Fruit fly (Drosophila melanogaster) whole organism, embryonic: ENCODE data around the gene sxe2.

Experiments
- Bgb ChIP-seq: fragments of 200-800 bp; sonication (Bioruptor generic); IDR thresholded peaks from 2 replicates; pipeline ENCODE4 v1.3.6; 2022; ENCODE audit warnings: missing biosample characterization, missing genetic modification characterization; ENCODE audit not compliant: partially characterized antibody
- BtbVII ChIP-seq: fragments of 200-800 bp; sonication (Bioruptor generic); optimal IDR thresholded peaks from 3 replicates; lab custom pipeline; 2017; ENCODE audit warnings: missing biosample characterization, mild to moderate bottlenecking, missing genetic modification characterization
- CG11085 ChIP-seq: fragments of 200-800 bp; sonication (Bioruptor generic); IDR thresholded peaks from 2 replicates; pipeline ENCODE4 v1.3.6; 2022; ENCODE audit warnings: missing biosample characterization, missing genetic modification characterization
- CG11456 ChIP-seq: fragments of 200-800 bp; sonication (Bioruptor generic); IDR thresholded peaks from 3 replicates; pipeline ENCODE4 v1.3.6; 2022; ENCODE audit warnings: missing biosample characterization, missing genetic modification characterization
- CG11723 ChIP-seq: fragments of 200-800 bp; sonication (Bioruptor generic); optimal IDR thresholded peaks from 2 replicates; lab custom pipeline; 2017; ENCODE audit warnings: missing biosample characterization, mild to moderate bottlenecking, missing genetic modification characterization
- CG1233 ChIP-seq: fragments of 200-800 bp; sonication (Bioruptor generic); optimal IDR thresholded peaks from 4 replicates; lab custom pipeline; 2018; ENCODE audit warnings: missing biosample characterization, mild to moderate bottlenecking, missing genetic modification characterization
- CG16813 ChIP-seq: fragments of 200-800 bp; sonication (Bioruptor generic); IDR thresholded peaks from 3 replicates; pipeline ENCODE4 v1.3.6; 2022; ENCODE audit warnings: missing biosample characterization, missing genetic modification characterization; ENCODE audit not compliant: partially characterized antibody
- CG16815 ChIP-seq: fragments of 200-800 bp; sonication (Bioruptor generic); optimal IDR thresholded peaks from 3 replicates; lab custom pipeline; 2017; ENCODE audit warnings: missing biosample characterization, mild to moderate bottlenecking, missing genetic modification characterization
- CG2199 ChIP-seq: fragments of 200-800 bp; sonication (Bioruptor generic); IDR thresholded peaks from 3 replicates; pipeline ENCODE4 v1.3.6; 2022; ENCODE audit warnings: missing biosample characterization, missing genetic modification characterization
- CG3065 ChIP-seq: fragments of 200-800 bp; sonication (Bioruptor generic); optimal IDR thresholded peaks from 2 replicates; lab custom pipeline; 2016; ENCODE audit warnings: missing biosample characterization, missing genetic modification characterization
- CG34422 ChIP-seq: fragments of 200-800 bp; sonication (Bioruptor generic); IDR thresholded peaks from 3 replicates; pipeline ENCODE4 v1.3.6; 2022; ENCODE audit warnings: missing biosample characterization, missing genetic modification characterization
- CG3995 ChIP-seq: fragments of 200-800 bp; sonication (Bioruptor generic); optimal IDR thresholded peaks from 3 replicates; lab custom pipeline; 2016; ENCODE audit warnings: missing biosample characterization, missing genetic modification characterization
- CG4360 ChIP-seq: fragments of 200-800 bp; sonication (Bioruptor generic); IDR thresholded peaks from 2 replicates; pipeline ENCODE4 v1.3.6; 2022; ENCODE audit warnings: missing biosample characterization, missing genetic modification characterization
- CG6254 ChIP-seq: fragments of 200-800 bp; sonication (Bioruptor generic); optimal IDR thresholded peaks from 3 replicates; lab custom pipeline; 2017; ENCODE audit warnings: mild to moderate bottlenecking, missing biosample characterization, missing genetic modification reagents, missing genetic modification characterization
- CG7928 ChIP-seq: fragments of 200-800 bp; sonication (Bioruptor generic); optimal IDR thresholded peaks from 2 replicates; lab custom pipeline; 2017; ENCODE audit warnings: missing biosample characterization, mild to moderate bottlenecking, missing genetic modification characterization
- CG8924 ChIP-seq: fragments of 200-800 bp; optimal IDR thresholded peaks from 3 replicates; lab custom pipeline; 2019; ENCODE audit warnings: missing biosample characterization, mild to moderate bottlenecking, missing genetic modification characterization, moderate library complexity
- CG9609 ChIP-seq: fragments of 200-800 bp; sonication (Bioruptor generic); optimal IDR thresholded peaks from 3 replicates; lab custom pipeline; 2016; ENCODE audit warnings: missing biosample characterization, missing genetic modification characterization
- Camta ChIP-seq: fragments of 200-800 bp; sonication (Bioruptor generic); optimal IDR thresholded peaks from 2 replicates; lab custom pipeline; 2016; ENCODE audit warnings: missing biosample characterization, missing genetic modification characterization
- D ChIP-seq, 2 experiments: fragments of 200-800 bp in 1 of 2; fragments of >200 bp in 1 of 2; sonication (Bioruptor generic) in 1 of 2; optimal IDR thresholded peaks; 2 replicates in 1 of 2; 3 replicates in 1 of 2; lab custom pipeline; 2017; ENCODE audit warnings: mild to moderate bottlenecking in 1 of 2, missing biosample characterization in 1 of 2, missing genetic modification characterization in 1 of 2, missing genetic modification reagents in 1 of 2
- Deaf1 ChIP-seq: fragments of 200-800 bp; optimal IDR thresholded peaks from 3 replicates; lab custom pipeline; 2019; ENCODE audit warnings: missing biosample characterization, mild to moderate bottlenecking, missing genetic modification characterization, moderate library complexity
- Drgx ChIP-seq: fragments of 200-800 bp; sonication (Bioruptor generic); IDR thresholded peaks from 2 replicates; pipeline ENCODE4 v1.3.6; 2022; ENCODE audit warnings: missing biosample characterization, missing genetic modification characterization
- E2f2 ChIP-seq: fragments of 200-800 bp; sonication (Bioruptor generic); IDR thresholded peaks from 2 replicates; pipeline ENCODE4 v1.3.6; 2022; ENCODE audit warnings: missing biosample characterization, missing genetic modification characterization
- Ets65A ChIP-seq: fragments of 200-800 bp; sonication (Bioruptor generic); peaks from one replicate; lab custom pipeline; 2016; ENCODE audit warnings: missing biosample characterization, missing genetic modification characterization
- H2.0 ChIP-seq: fragments of 200-800 bp; sonication (Bioruptor generic); IDR thresholded peaks from 2 replicates; pipeline ENCODE4 v1.3.6; 2022; ENCODE audit warnings: missing biosample characterization, missing genetic modification characterization
- Hmx ChIP-seq: fragments of 200-800 bp; sonication (Bioruptor generic); optimal IDR thresholded peaks from 2 replicates; lab custom pipeline; 2016; ENCODE audit warnings: missing biosample characterization, missing genetic modification characterization
- Hr39 ChIP-seq: fragments of >200 bp; optimal IDR thresholded peaks from 2 replicates; lab custom pipeline; 2017
- Hr78 ChIP-seq, 2 experiments: fragments of 200-800 bp in 1 of 2; fragments of >200 bp in 1 of 2; sonication (Bioruptor generic) in 1 of 2; optimal IDR thresholded peaks; 2 replicates each; lab custom pipeline; 2017 to 2019; ENCODE audit warnings: missing biosample characterization in 2 of 2, missing genetic modification characterization in 2 of 2, mild to moderate bottlenecking in 1 of 2, moderate library complexity in 1 of 2
- Med ChIP-seq: fragments of 200-800 bp; sonication (Bioruptor generic); peaks from one replicate; lab custom pipeline; 2016; ENCODE audit warnings: missing biosample characterization, missing genetic modification characterization, mild to moderate bottlenecking, inconsistent platforms, moderate library complexity
- NFAT ChIP-seq: fragments of 200-800 bp; sonication (Bioruptor generic); IDR thresholded peaks from 2 replicates; pipeline ENCODE4 v1.3.6; 2022; ENCODE audit warnings: missing biosample characterization, missing genetic modification characterization
- Optix ChIP-seq: fragments of 200-800 bp; sonication (Bioruptor generic); IDR thresholded peaks from 3 replicates; pipeline ENCODE4 v1.3.6; 2022; ENCODE audit warnings: missing biosample characterization, missing genetic modification characterization
- TFAM ChIP-seq: fragments of 200-800 bp; sonication (Bioruptor generic); optimal IDR thresholded peaks from 2 replicates; lab custom pipeline; 2017; ENCODE audit warnings: missing biosample characterization, missing genetic modification characterization, inconsistent platforms
- abd-A ChIP-seq: fragments of 200-800 bp; sonication (Bioruptor generic); optimal IDR thresholded peaks from 3 replicates; lab custom pipeline; 2019; ENCODE audit warnings: missing biosample characterization, mild to moderate bottlenecking, missing genetic modification characterization, moderate library complexity
- amos ChIP-seq: fragments of 200-800 bp; sonication (Bioruptor generic); IDR thresholded peaks from 2 replicates; pipeline ENCODE4 v1.3.6; 2022; ENCODE audit warnings: missing biosample characterization, missing genetic modification characterization; ENCODE audit not compliant: partially characterized antibody
- ato ChIP-seq: fragments of 200-800 bp; sonication (Bioruptor generic); IDR thresholded peaks from 2 replicates; pipeline ENCODE4 v1.3.6; 2022; ENCODE audit warnings: missing biosample characterization, missing genetic modification characterization; ENCODE audit not compliant: partially characterized antibody
- bowl ChIP-seq: fragments of 200-800 bp; sonication (Bioruptor generic); IDR thresholded peaks from 2 replicates; pipeline ENCODE4 v1.3.6; 2022; ENCODE audit warnings: missing biosample characterization, missing genetic modification characterization
- chinmo ChIP-seq: fragments of 200-800 bp; sonication (Bioruptor generic); IDR thresholded peaks from 4 replicates; pipeline ENCODE4 v1.3.6; 2022; ENCODE audit warnings: missing biosample characterization, missing genetic modification characterization; ENCODE audit not compliant: partially characterized antibody
- crc ChIP-seq: fragments of 200-800 bp; sonication (Bioruptor generic); optimal IDR thresholded peaks from 2 replicates; lab custom pipeline; 2016; ENCODE audit warnings: missing biosample characterization, missing genetic modification characterization
- danr ChIP-seq: fragments of 200-800 bp; sonication (Bioruptor generic); IDR thresholded peaks from 2 replicates; pipeline ENCODE4 v1.3.6; 2022; ENCODE audit warnings: missing biosample characterization, missing genetic modification characterization
- gem ChIP-seq: fragments of 200-800 bp; sonication (Bioruptor generic); optimal IDR thresholded peaks from 2 replicates; lab custom pipeline; 2019; ENCODE audit warnings: missing biosample characterization, mild to moderate bottlenecking, missing genetic modification characterization, moderate library complexity
- gsb ChIP-seq: fragments of 200-800 bp; sonication (Bioruptor generic); IDR thresholded peaks from 2 replicates; pipeline ENCODE4 v1.3.6; 2022; ENCODE audit warnings: missing biosample characterization, missing genetic modification characterization
- kah ChIP-seq: fragments of 200-800 bp; sonication (Bioruptor generic); optimal IDR thresholded peaks from 2 replicates; lab custom pipeline; 2018; ENCODE audit warnings: missing biosample characterization, mild to moderate bottlenecking, missing genetic modification characterization
- knrl ChIP-seq: fragments of 200-800 bp; sonication (Bioruptor generic); IDR thresholded peaks from 3 replicates; pipeline ENCODE4 v1.3.6; 2022; ENCODE audit warnings: missing biosample characterization, missing genetic modification characterization; ENCODE audit not compliant: partially characterized antibody
- lbe ChIP-seq: fragments of 200-800 bp; sonication (Bioruptor generic); optimal IDR thresholded peaks from 2 replicates; lab custom pipeline; 2016; ENCODE audit warnings: missing biosample characterization, mild to moderate bottlenecking, missing genetic modification characterization
- rib ChIP-seq: fragments of 200-800 bp; sonication (Bioruptor generic); IDR thresholded peaks from 2 replicates; pipeline ENCODE4 v1.3.6; 2022; ENCODE audit warnings: missing biosample characterization, missing genetic modification characterization
- ro ChIP-seq: fragments of 200-800 bp; sonication (Bioruptor generic); IDR thresholded peaks from 2 replicates; pipeline ENCODE4 v1.3.6; 2022; ENCODE audit warnings: missing biosample characterization, missing genetic modification characterization
- ssp ChIP-seq: fragments of 200-800 bp; sonication (Bioruptor generic); IDR thresholded peaks from 2 replicates; pipeline ENCODE4 v1.3.6; 2022; ENCODE audit warnings: missing biosample characterization, missing genetic modification characterization
- stwl ChIP-seq: fragments of 200-800 bp; sonication (Bioruptor generic); optimal IDR thresholded peaks from 3 replicates; lab custom pipeline; 2018; ENCODE audit warnings: missing biosample characterization, mild to moderate bottlenecking, missing genetic modification characterization, moderate library complexity
- twi ChIP-seq: fragments of 200-800 bp; optimal IDR thresholded peaks from 2 replicates; lab custom pipeline; 2019; ENCODE audit warnings: missing biosample characterization, mild to moderate bottlenecking, missing genetic modification characterization, moderate library complexity
- vvl ChIP-seq: fragments of 200-800 bp; sonication (Bioruptor generic); IDR thresholded peaks from 2 replicates; pipeline ENCODE4 v1.3.6; 2022; ENCODE audit warnings: missing biosample characterization, missing genetic modification characterization
- yki ChIP-seq: fragments of >200 bp; optimal IDR thresholded peaks from 3 replicates; lab custom pipeline; 2018

Gene sxe2

DNA sequence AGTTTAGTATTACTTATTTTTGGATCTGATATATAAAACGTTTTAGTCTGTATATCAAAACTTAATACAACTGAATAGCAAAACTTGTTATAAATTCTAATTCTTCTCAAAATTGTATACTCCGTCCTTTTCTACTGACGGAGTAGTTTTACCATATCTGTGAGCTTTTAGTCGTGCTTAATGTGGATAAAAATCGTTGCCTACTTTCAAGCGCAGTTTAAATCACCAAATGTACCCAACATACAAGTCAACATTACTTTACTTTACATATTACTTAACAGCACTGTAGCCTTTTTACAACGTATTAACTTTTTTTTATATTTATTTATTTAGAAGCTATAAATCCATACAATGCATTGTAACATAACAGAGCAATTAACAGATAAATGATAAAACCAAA, 42.8 kb upstream of the sxe2 start (continued):
- TF ChIP-seq CG4360 (GFP tag; lab: Robert Waterston, UW) (no peak), CG8924 (tag; lab: Kevin White, UChicago) (no peak), lbe (GFP tag; lab: Kevin White, UChicago) (no peak), chinmo (GFP tag; lab: Robert Waterston, UW) (0 out of 4 replicates have a peak, but pooled peaks have one; percentile 19), Bgb (GFP tag; lab: Robert Waterston, UW) (peak; percentile 52), stwl (tag; lab: Kevin White, UChicago) (no peak), TFAM (GFP tag; lab: Kevin White, UChicago) (no peak), D (optimal IDR thresholded peaks at IDR 0.05; lab: Kevin White, UChicago) (no peak), D (GFP tag; optimal IDR thresholded peaks at IDR 0.05; lab: Kevin White, UChicago) (no peak), CG2199 (GFP tag; lab: Robert Waterston, UW) (peak; percentile 93), Hr39 (lab: Kevin White, UChicago) (no peak), CG3065 (no peak), ssp (GFP tag; lab: Robert Waterston, UW) (no peak), Camta (GFP tag; lab: Kevin White, UChicago) (no peak), Hmx (GFP tag; lab: Kevin White, UChicago) (no peak), ro (GFP tag; lab: Robert Waterston, UW) (no peak), gem (tag; lab: Kevin White, UChicago) (no peak), Med (GFP tag; lab: Kevin White, UChicago) (no peak), amos (peak; percentile 61), CG3995 (GFP tag; lab: Kevin White, UChicago) (no peak), CG16815 (no peak), vvl (GFP tag; lab: Robert Waterston, UW) (peak; percentile 29), crc (no peak), NFAT (GFP tag; lab: Robert Waterston, UW) (no peak), twi (tag; lab: Kevin White, UChicago) (no peak), abd-A (tag; lab: Kevin White, UChicago) (no peak), E2f2 (GFP tag; lab: Robert Waterston, UW) (no peak)

DNA sequence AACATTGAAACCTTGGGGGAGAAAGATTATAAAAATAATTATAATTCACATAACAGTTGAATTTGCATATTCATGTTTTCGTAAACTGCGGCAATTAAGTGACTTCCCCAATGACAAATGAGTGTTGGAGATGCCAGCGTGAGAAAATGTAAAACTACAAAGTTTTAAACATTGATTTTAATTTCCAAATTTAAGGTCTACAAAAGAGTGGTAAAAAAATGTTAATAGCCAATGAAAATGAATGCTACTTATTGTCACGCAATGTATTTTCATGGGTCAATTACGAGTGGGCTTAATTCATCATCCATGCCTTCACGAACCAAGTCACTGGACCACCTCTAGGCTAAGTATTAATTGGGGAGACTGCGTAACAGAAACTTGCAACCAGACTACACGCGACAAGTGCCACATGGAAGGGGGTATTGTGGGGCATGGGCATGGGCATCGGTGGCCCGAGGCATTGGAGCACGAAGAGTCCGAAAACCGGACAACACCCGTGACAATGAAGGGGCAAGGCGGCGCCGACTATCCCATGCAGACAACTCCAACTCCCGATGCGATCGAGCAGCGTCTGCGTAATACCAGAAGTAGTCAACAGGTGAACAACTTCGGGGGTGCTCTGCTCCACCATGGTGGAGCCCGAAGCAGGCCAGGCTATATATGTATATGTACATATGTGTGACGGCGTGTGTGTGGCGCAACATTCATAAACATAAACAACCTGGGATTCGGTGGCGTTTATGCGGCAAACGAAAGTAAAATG, 41.4 kb upstream of the sxe2 start:
- TF ChIP-seq CG7928 = no peak
- TF ChIP-seq BtbVII (GFP tag; lab: Kevin White, UChicago) = no peak
- no peak for TF ChIP-seq CG16813 (GFP tag; lab: Robert Waterston, UW)
- TF ChIP-seq danr (GFP tag; lab: Robert Waterston, UW) = no peak
- no peak for TF ChIP-seq CG6254
- 0 out of 3 replicates have a peak, but pooled peaks have one; percentile 9 for TF ChIP-seq CG34422 (GFP tag; lab: Robert Waterston, UW)
- no peak for TF ChIP-seq gsb (GFP tag; lab: Robert Waterston, UW)
- peak; percentile 29; the same call in 1 of the 3 replicates for TF ChIP-seq knrl (GFP tag; lab: Robert Waterston, UW)
- TF ChIP-seq ato = no peak
- TF ChIP-seq CG1233 (GFP tag; lab: Kevin White, UChicago) = no peak
- no peak for TF ChIP-seq CG9609
- TF ChIP-seq kah = peak; percentile 78
- TF ChIP-seq CG16815 = no peak
- TF ChIP-seq Hr78 (GFP tag; optimal IDR thresholded peaks at IDR 0.05; lab: Kevin White, UChicago) = no peak
- 0 out of 3 replicates have a peak, but pooled peaks have one; percentile 8 for TF ChIP-seq Optix (GFP tag; lab: Robert Waterston, UW)
- TF ChIP-seq bowl = peak; percentile 45; the same call in 1 of the 2 replicates
- no peak for TF ChIP-seq Ets65A (GFP tag; lab: Kevin White, UChicago)
- peak; percentile 60 for TF ChIP-seq Deaf1 (tag; lab: Kevin White, UChicago)
- peak; percentile 41; the same call in 1 of the 2 replicates for TF ChIP-seq Drgx
- no peak for TF ChIP-seq CG11085 (GFP tag; lab: Robert Waterston, UW)
- TF ChIP-seq CG11456 (GFP tag; lab: Robert Waterston, UW) = no peak
- TF ChIP-seq yki = no peak
- peak; percentile 46 for TF ChIP-seq Med (GFP tag; lab: Kevin White, UChicago)
- no peak for TF ChIP-seq CG11723
- TF ChIP-seq rib = no peak
- TF ChIP-seq H2.0 (GFP tag; lab: Robert Waterston, UW) = no peak
